Fruit fly (Drosophila melanogaster): ENCODE measurements around the gene CG43750.
A peak's percentile ranks its signal among the peaks of the same experiment; 100 is the strongest.

Gene CG43750

dm6 chr2L:2433494-2434054 lies 43.1 kb upstream of the CG43750 start (continued):
- TF ChIP-seq brk (GFP tag; optimal IDR thresholded peaks at IDR 0.05) (peak; percentile 46), Myc (optimal IDR thresholded peaks at IDR 0.05) (no peak)

dm6 chr2L:2432809-2433493 lies 42.5 kb upstream of the CG43750 start:
- no peak for TF ChIP-seq Hr78 (GFP tag; optimal IDR thresholded peaks at IDR 0.05)
- TF ChIP-seq GATAd (GFP tag; optimal IDR thresholded peaks at IDR 0.05), result no peak
- TF ChIP-seq Rel (GFP tag; optimal IDR thresholded peaks at IDR 0.05), result no peak
- TF ChIP-seq Rel (tag; optimal IDR thresholded peaks at IDR 0.05), result peak; percentile 22
- TF ChIP-seq HLH106 (tag; optimal IDR thresholded peaks at IDR 0.05), result peak; percentile 50
- no peak for TF ChIP-seq Abd-B (GFP tag; optimal IDR thresholded peaks at IDR 0.05)
- peak; percentile 17 for TF ChIP-seq OdsH (GFP tag; optimal IDR thresholded peaks at IDR 0.05)
- TF ChIP-seq Sp1 (GFP tag; optimal IDR thresholded peaks at IDR 0.05), result peak; percentile 52
- TF ChIP-seq br (GFP tag; optimal IDR thresholded peaks at IDR 0.05), result peak; percentile 4

- TF ChIP-seq GATAd (GFP tag; optimal IDR thresholded peaks at IDR 0.05) (no peak), CG9705 (GFP tag; optimal IDR thresholded peaks at IDR 0.05) (no peak), pan (optimal IDR thresholded peaks at IDR 0.05) (no peak)
Observed at dm6 chr2L:2430251-2430650, 39.8 kb upstream of the CG43750 start.

- TF ChIP-seq GATAd (GFP tag; optimal IDR thresholded peaks at IDR 0.05), result no peak
- TF ChIP-seq CG32264 (GFP tag; optimal IDR thresholded peaks at IDR 0.05), result no peak
- no peak for TF ChIP-seq jim (GFP tag; optimal IDR thresholded peaks at IDR 0.05)
- TF ChIP-seq fru (GFP tag; optimal IDR thresholded peaks at IDR 0.05), result no peak
- no peak for TF ChIP-seq lola (GFP tag; optimal IDR thresholded peaks at IDR 0.05)
- no peak for TF ChIP-seq Abd-B (GFP tag; optimal IDR thresholded peaks at IDR 0.05)
- no peak for TF ChIP-seq usp (GFP tag; optimal IDR thresholded peaks at IDR 0.05)
- TF ChIP-seq dmrt93B (GFP tag; optimal IDR thresholded peaks at IDR 0.05), result no peak
- TF ChIP-seq pan (optimal IDR thresholded peaks at IDR 0.05), result no peak
- no peak for TF ChIP-seq foxo (GFP tag; optimal IDR thresholded peaks at IDR 0.05)
- no peak for TF ChIP-seq CG9705 (GFP tag; optimal IDR thresholded peaks at IDR 0.05)
- TF ChIP-seq OdsH (GFP tag; optimal IDR thresholded peaks at IDR 0.05), result no peak
- TF ChIP-seq rgr (GFP tag; optimal IDR thresholded peaks at IDR 0.05), result no peak
- TF ChIP-seq sv (GFP tag; optimal IDR thresholded peaks at IDR 0.05), result no peak
- TF ChIP-seq tai (GFP tag; optimal IDR thresholded peaks at IDR 0.05), result no peak
- TF ChIP-seq N (GFP tag; optimal IDR thresholded peaks at IDR 0.05), result no peak
- no peak for TF ChIP-seq Sp1 (GFP tag; optimal IDR thresholded peaks at IDR 0.05)
- TF ChIP-seq CrebA (GFP tag; optimal IDR thresholded peaks at IDR 0.05; ENCODE audit: borderline replicate concordance), result no peak
- TF ChIP-seq Vsx2 (GFP tag; optimal IDR thresholded peaks at IDR 0.05; ENCODE audit: partially characterized antibody), result no peak
Observed at dm6 chr2L:2429588-2429987, 39.1 kb upstream of the CG43750 start.

dm6 chr2L:2428209-2428488 lies 37.7 kb upstream of the CG43750 start, which contains the start of gene dpp:
dpp (plus strand) TSS chr2L:2428372.
- TF ChIP-seq Dfd (GFP tag; optimal IDR thresholded peaks at IDR 0.05) (peak; percentile 63), usp (GFP tag; optimal IDR thresholded peaks at IDR 0.05) (no peak)

- TF ChIP-seq brk (GFP tag; optimal IDR thresholded peaks at IDR 0.05) (no peak), Dfd (GFP tag; optimal IDR thresholded peaks at IDR 0.05) (peak; percentile 87)
Observed at dm6 chr2L:2427384-2428208, 37.1 kb upstream of the CG43750 start.

Data from whole organism, wandering third instar larva.